Fruit fly (Drosophila melanogaster) whole organism: ENCODE data around the gene CG3009.

Source experiments
- CG8478 ChIP-seq: fragments of >200 bp; optimal IDR thresholded peaks from 2 replicates; lab custom pipeline; 2018; ENCODE audit warnings: inconsistent platforms
- Dll ChIP-seq: fragments of >200 bp; optimal IDR thresholded peaks from 2 replicates; lab custom pipeline; 2017
- EcR ChIP-seq, 2 experiments: fragments of >200 bp; optimal IDR thresholded peaks; 2 replicates each; lab custom pipeline; 2017; ENCODE audit warnings: missing biosample characterization in 2 of 2, missing genetic modification characterization in 2 of 2, missing genetic modification reagents in 2 of 2
- pan ChIP-seq: fragments of >200 bp; optimal IDR thresholded peaks from 2 replicates; lab custom pipeline; 2017
- psq ChIP-seq: fragments of >200 bp; optimal IDR thresholded peaks from 2 replicates; lab custom pipeline; 2017
- usp ChIP-seq: fragments of >200 bp; optimal IDR thresholded peaks from 2 replicates; lab custom pipeline; 2017; ENCODE audit warnings: missing biosample characterization, missing genetic modification characterization, mixed read lengths

The CG3009 gene

DNA sequence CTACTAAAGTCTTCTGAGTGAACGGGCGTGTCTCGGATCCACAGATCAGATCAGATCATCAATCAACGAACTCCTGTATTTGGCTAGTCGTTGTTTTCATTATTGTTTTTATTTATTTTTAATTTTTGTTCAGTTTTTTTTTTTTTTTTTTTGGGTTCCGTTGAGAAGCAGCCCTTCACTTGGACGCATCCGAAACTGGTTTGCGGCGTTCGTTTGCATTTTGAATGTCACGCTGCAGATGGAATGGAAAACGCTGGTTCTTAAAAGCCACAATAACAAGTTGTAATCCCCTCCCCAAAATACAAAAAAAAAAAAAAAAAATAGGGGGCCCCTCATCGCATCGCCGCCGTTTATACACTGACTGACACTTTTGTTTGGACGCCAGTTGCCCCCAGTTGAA is 2.4 kb downstream of the CG3009 start:
- TF ChIP-seq usp (GFP tag; lab: Kevin White, UChicago) (no peak), psq (lab: Kevin White, UChicago) (no peak), CG8478 (lab: Kevin White, UChicago) (no peak), pan (lab: Kevin White, UChicago) (no peak), Dll (no peak)

- no peak for TF ChIP-seq EcR (GFP tag; optimal IDR thresholded peaks at IDR 0.05; lab: Kevin White, UChicago)
- TF ChIP-seq psq (lab: Kevin White, UChicago) = no peak
- no peak for TF ChIP-seq usp (GFP tag; lab: Kevin White, UChicago)
- no peak for TF ChIP-seq CG8478 (lab: Kevin White, UChicago)
- TF ChIP-seq Dll = no peak
- no peak for TF ChIP-seq pan (lab: Kevin White, UChicago)
Measured at dm6 chrX:4660642-4661252, 5.8 kb downstream of the CG3009 start.

DNA sequence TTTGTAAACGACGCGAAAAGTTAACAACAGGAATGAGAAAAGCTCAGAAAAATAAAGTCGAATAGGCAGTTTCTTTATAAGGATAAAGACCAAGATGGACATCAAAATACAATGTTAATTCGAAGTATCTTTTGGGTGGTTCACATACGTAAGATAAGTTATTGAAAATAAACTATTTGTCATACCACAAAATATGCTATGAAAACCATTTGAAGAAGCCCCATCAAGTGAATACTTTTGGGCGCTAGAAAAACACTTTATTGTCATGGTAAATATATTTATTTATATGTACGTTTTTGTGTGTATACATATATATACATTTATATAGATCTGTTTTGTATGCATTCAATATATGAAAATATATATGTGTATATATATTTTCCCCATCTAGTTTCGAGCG is 8.6 kb downstream of the CG3009 start:
- no peak for TF ChIP-seq pan (lab: Kevin White, UChicago)
- TF ChIP-seq CG8478 (lab: Kevin White, UChicago) = no peak
- no peak for TF ChIP-seq Dll
- TF ChIP-seq usp (GFP tag; lab: Kevin White, UChicago) = no peak
- TF ChIP-seq psq (lab: Kevin White, UChicago) = no peak
- no peak for TF ChIP-seq EcR (GFP tag; optimal IDR thresholded peaks at IDR 0.05; lab: Kevin White, UChicago)

DNA sequence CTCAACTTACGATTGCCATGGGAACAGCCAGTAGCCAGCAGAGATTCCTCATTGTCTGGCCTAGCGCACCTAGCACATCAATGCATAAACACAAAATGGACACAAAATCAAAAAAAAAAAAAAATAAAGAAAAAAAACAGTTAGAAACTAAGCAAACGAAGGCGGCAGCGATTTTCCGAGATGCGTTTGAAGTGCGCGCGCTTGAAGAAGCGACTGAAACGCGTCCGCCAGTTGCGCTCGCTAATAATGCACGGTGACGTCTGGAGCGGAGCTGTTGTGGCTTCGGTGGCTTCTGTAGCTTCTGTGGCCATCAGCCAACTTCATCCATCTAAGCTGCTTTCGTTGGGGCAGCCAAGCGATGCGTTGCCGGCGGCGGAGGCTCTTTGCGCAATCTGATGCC is 12.1 kb downstream of the CG3009 start, which contains the start of gene CG15473:
TSS of gene CG15473 (minus strand) at position 101 of the 400 bp plus-strand sequence.
- no peak for TF ChIP-seq Dll
- no peak for TF ChIP-seq pan (lab: Kevin White, UChicago)
- no peak for TF ChIP-seq CG8478 (lab: Kevin White, UChicago)
- TF ChIP-seq EcR (GFP tag; optimal IDR thresholded peaks at IDR 0.05; lab: Kevin White, UChicago) = no peak
- no peak for TF ChIP-seq psq (lab: Kevin White, UChicago)
- no peak for TF ChIP-seq usp (GFP tag; lab: Kevin White, UChicago)

dm6 chrX:4649751-4650150 is 16.7 kb downstream of the CG3009 start, which contains the start of the genes Cbp80 and Torsin:
TSS of gene Cbp80 (plus strand) at chrX:4650015.
TSS of gene Torsin (minus strand) at chrX:4650032.
- TF ChIP-seq CG8478 (lab: Kevin White, UChicago) (no peak), pan (lab: Kevin White, UChicago) (no peak), psq (lab: Kevin White, UChicago) (no peak), Dll (no peak), usp (GFP tag; lab: Kevin White, UChicago) (no peak), EcR (GFP tag; optimal IDR thresholded peaks at IDR 0.05; lab: Kevin White, UChicago) (no peak)

- TF ChIP-seq CG8478 (lab: Kevin White, UChicago) (no peak), psq (lab: Kevin White, UChicago) (no peak), Dll (no peak), pan (lab: Kevin White, UChicago) (no peak), EcR (GFP tag; optimal IDR thresholded peaks at IDR 0.05; lab: Kevin White, UChicago) (no peak), usp (GFP tag; lab: Kevin White, UChicago) (no peak)
Measured at dm6 chrX:4647316-4648046, 19.0 kb downstream of the CG3009 start, which contains the start of the genes HLH4C and mRpL30. TSS of gene HLH4C (minus strand) at chrX:4647414. TSS of gene mRpL30 (plus strand) at chrX:4647871.

dm6 chrX:4644768-4645167 is 21.7 kb downstream of the CG3009 start, which contains the start of gene CG3062:
TSS of gene CG3062 (minus strand) at chrX:4644868.
- TF ChIP-seq CG8478 (lab: Kevin White, UChicago) = no peak
- no peak for TF ChIP-seq EcR (GFP tag; optimal IDR thresholded peaks at IDR 0.05; lab: Kevin White, UChicago)
- TF ChIP-seq pan (lab: Kevin White, UChicago) = no peak
- TF ChIP-seq usp (GFP tag; lab: Kevin White, UChicago) = no peak
- TF ChIP-seq Dll = no peak
- no peak for TF ChIP-seq psq (lab: Kevin White, UChicago)

DNA sequence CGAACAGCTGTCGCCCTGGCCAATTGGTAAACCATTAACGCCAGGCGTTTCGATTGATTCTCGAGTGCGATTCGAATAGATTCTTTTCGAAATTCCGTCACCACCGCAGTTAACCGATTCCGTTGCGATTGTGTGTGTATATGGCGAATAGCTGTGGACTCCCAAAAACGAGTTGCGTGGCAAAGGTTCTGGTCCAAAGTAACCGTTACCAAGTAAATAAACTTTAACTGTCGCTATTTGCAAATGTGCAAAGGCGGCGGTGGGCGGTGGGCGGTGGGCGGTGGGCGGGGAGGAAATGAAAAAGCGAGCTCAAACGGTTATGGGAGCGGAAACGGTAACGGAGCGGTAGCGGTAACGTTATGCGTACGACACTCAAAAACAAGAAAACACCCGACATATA is 22.6 kb downstream of the CG3009 start, which contains the start of gene CG3081:
TSS of gene CG3081 (minus strand) at position 101 of the 400 bp plus-strand sequence.
- TF ChIP-seq usp (GFP tag; lab: Kevin White, UChicago) (no peak), Dll (no peak), pan (lab: Kevin White, UChicago) (no peak), EcR (GFP tag; optimal IDR thresholded peaks at IDR 0.05; lab: Kevin White, UChicago) (no peak), psq (lab: Kevin White, UChicago) (no peak), CG8478 (lab: Kevin White, UChicago) (no peak)

dm6 chrX:4635856-4636486 is 30.5 kb downstream of the CG3009 start, which contains the start of the genes Alms1a and pon:
TSS of gene Alms1a (minus strand) at chrX:4636004.
TSS of gene pon (plus strand) at chrX:4636318.
- TF ChIP-seq Dll (no peak), pan (lab: Kevin White, UChicago) (no peak), psq (lab: Kevin White, UChicago) (no peak), usp (GFP tag; lab: Kevin White, UChicago) (no peak), CG8478 (lab: Kevin White, UChicago) (no peak), EcR (GFP tag; optimal IDR thresholded peaks at IDR 0.05; lab: Kevin White, UChicago) (no peak)

dm6 chrX:4630836-4631235 is 35.7 kb downstream of the CG3009 start, which contains the start of gene Alms1b:
TSS of gene Alms1b (minus strand) at chrX:4630936.
- TF ChIP-seq EcR (GFP tag; optimal IDR thresholded peaks at IDR 0.05; lab: Kevin White, UChicago) (no peak), usp (GFP tag; lab: Kevin White, UChicago) (no peak), pan (lab: Kevin White, UChicago) (no peak), Dll (no peak)

dm6 chrX:4627160-4627559 is 39.3 kb downstream of the CG3009 start:
- TF ChIP-seq CG8478 (lab: Kevin White, UChicago) = no peak
- TF ChIP-seq pan (lab: Kevin White, UChicago) = no peak
